Worm (Caenorhabditis elegans) whole organism, L1 larva: Measurements from ENCODE around the gene Y37D8A.4.

Source experiments
- ceh-63 ChIP-seq: fragments of 200-800 bp; sonication (Bioruptor generic); optimal IDR thresholded peaks from 2 replicates; lab custom pipeline; 2018; ENCODE audit warnings: mild to moderate bottlenecking, missing genetic modification characterization, missing compliant biosample characterization
- ceh-88 ChIP-seq: fragments of 200-800 bp; sonication (Bioruptor generic); IDR thresholded peaks from 2 replicates; pipeline ENCODE4 v1.3.6; 2022; ENCODE audit warnings: missing genetic modification characterization, missing compliant biosample characterization
- fos-1 ChIP-seq: fragments of 150-350 bp; optimal IDR thresholded peaks from 2 replicates; lab custom pipeline; 2014; ENCODE audit warnings: missing biosample characterization, missing genetic modification characterization
- lin-13 ChIP-seq: fragments of 150-350 bp; optimal IDR thresholded peaks from 2 replicates; lab custom pipeline; 2014; ENCODE audit warnings: missing biosample characterization, missing genetic modification reagents, missing genetic modification characterization
- lin-35 ChIP-seq, 2 experiments: fragments of 150-350 bp; optimal IDR thresholded peaks; 2 replicates each; lab custom pipeline; 2014; ENCODE audit warnings: missing biosample characterization in 2 of 2, missing genetic modification characterization in 2 of 2, missing genetic modification reagents in 2 of 2
- mdl-1 ChIP-seq, 2 experiments: fragments of 150-350 bp; optimal IDR thresholded peaks; 2 replicates each; lab custom pipeline; 2014 to 2017; ENCODE audit warnings: missing biosample characterization in 2 of 2, missing genetic modification characterization in 2 of 2, inconsistent platforms in 1 of 2
- nhr-237 ChIP-seq: fragments of 150-350 bp; optimal IDR thresholded peaks from 2 replicates; lab custom pipeline; 2014; ENCODE audit warnings: missing biosample characterization, missing genetic modification characterization
- sup-37 ChIP-seq: fragments of 200-800 bp; sonication (Bioruptor generic); optimal IDR thresholded peaks from 2 replicates; lab custom pipeline; 2018; ENCODE audit warnings: mild to moderate bottlenecking, missing genetic modification characterization, missing compliant biosample characterization
- tlp-1 ChIP-seq: fragments of 150-350 bp; optimal IDR thresholded peaks from 2 replicates; lab custom pipeline; 2014; ENCODE audit warnings: missing biosample characterization, missing genetic modification characterization
- ztf-4 ChIP-seq: fragments of 150-350 bp; optimal IDR thresholded peaks from 2 replicates; lab custom pipeline; 2014; ENCODE audit warnings: missing biosample characterization, missing genetic modification characterization

ce11 chrIII:12849691-12850090 lies 10.9 kb upstream of the Y37D8A.4 start:
- no peak for TF ChIP-seq nhr-237
- TF ChIP-seq fos-1 (tag; lab: Kevin White, UChicago): no peak
- no peak for TF ChIP-seq lin-13
- no peak for TF ChIP-seq ceh-63 (GFP tag; lab: Kevin White, UChicago)
- no peak for TF ChIP-seq mdl-1 (tag; optimal IDR thresholded peaks at IDR 0.05; lab: Kevin White, UChicago)
- TF ChIP-seq sup-37 (GFP tag; lab: Kevin White, UChicago): no peak
- TF ChIP-seq ceh-88 (GFP tag; lab: Robert Waterston, UW): no peak
- TF ChIP-seq tlp-1 (tag; lab: Kevin White, UChicago): no peak
- TF ChIP-seq lin-35 (GFP tag; optimal IDR thresholded peaks at IDR 0.05; lab: Kevin White, UChicago): no peak
- TF ChIP-seq ztf-4 (tag; lab: Kevin White, UChicago): no peak
